Worm (Caenorhabditis elegans) whole organism, L4/young adult: ENCODE measurements around the gene sec-61.G.
A peak's percentile ranks its signal among the peaks of the same experiment; 100 is the strongest.

ENCODE experiments used
- W03F9.2 ChIP-seq: fragments of 150-350 bp; optimal IDR thresholded peaks from 2 replicates; lab custom pipeline; 2014; ENCODE audit warnings: missing biosample characterization, missing genetic modification characterization
- dao-5 ChIP-seq: sonication (generic microtip); optimal IDR thresholded peaks from 2 replicates; lab custom pipeline; 2016; ENCODE audit warnings: missing genotype, missing genetic modification characterization, moderate library complexity, missing compliant biosample characterization
- him-1 ChIP-seq: sonication (generic microtip); optimal IDR thresholded peaks from 2 replicates; lab custom pipeline; 2016; ENCODE audit warnings: missing genotype, missing genetic modification reagents, missing genetic modification characterization, missing compliant biosample characterization

Gene sec-61.G

ce11 chrV:10874938-10875599 is 21.9 kb downstream of the sec-61.G start:
- TF ChIP-seq dao-5 (tag; lab: Kevin White, UChicago) (no peak), W03F9.2 (tag; lab: Kevin White, UChicago) (no peak), him-1 (no peak)

- TF ChIP-seq dao-5 (tag; lab: Kevin White, UChicago) (no peak), W03F9.2 (tag; lab: Kevin White, UChicago) (no peak), him-1 (no peak)
Measured at ce11 chrV:10873190-10873589, 23.8 kb downstream of the sec-61.G start.

- TF ChIP-seq dao-5 (tag; lab: Kevin White, UChicago) = no peak
- TF ChIP-seq W03F9.2 (tag; lab: Kevin White, UChicago) = peak; percentile 25
- TF ChIP-seq him-1 = peak; percentile 88
Measured at ce11 chrV:10871457-10871861, 25.5 kb downstream of the sec-61.G start.

ce11 chrV:10870050-10870449 is 26.9 kb downstream of the sec-61.G start:
- TF ChIP-seq dao-5 (tag; lab: Kevin White, UChicago) (no peak), him-1 (no peak), W03F9.2 (tag; lab: Kevin White, UChicago) (no peak)

ce11 chrV:10867586-10867985 is 29.4 kb downstream of the sec-61.G start:
- TF ChIP-seq W03F9.2 (tag; lab: Kevin White, UChicago) (no peak), dao-5 (tag; lab: Kevin White, UChicago) (no peak), him-1 (no peak)

- TF ChIP-seq W03F9.2 (tag; lab: Kevin White, UChicago) = no peak
- no peak for TF ChIP-seq him-1
- no peak for TF ChIP-seq dao-5 (tag; lab: Kevin White, UChicago)
Measured at ce11 chrV:10865599-10865998, 31.3 kb downstream of the sec-61.G start, which contains the start of gene saeg-1. Gene saeg-1, minus strand, starts transcription at chrV:10865699.

ce11 chrV:10862457-10863097 is 34.4 kb downstream of the sec-61.G start:
- TF ChIP-seq dao-5 (tag; lab: Kevin White, UChicago) (no peak), W03F9.2 (tag; lab: Kevin White, UChicago) (no peak), him-1 (no peak)

- TF ChIP-seq W03F9.2 (tag; lab: Kevin White, UChicago) = no peak
- no peak for TF ChIP-seq him-1
- no peak for TF ChIP-seq dao-5 (tag; lab: Kevin White, UChicago)
Measured at ce11 chrV:10861611-10862262, 35.2 kb downstream of the sec-61.G start.

- TF ChIP-seq dao-5 (tag; lab: Kevin White, UChicago) = no peak
- TF ChIP-seq him-1 = no peak
- no peak for TF ChIP-seq W03F9.2 (tag; lab: Kevin White, UChicago)
Measured at ce11 chrV:10860526-10861037, 36.4 kb downstream of the sec-61.G start.

- TF ChIP-seq dao-5 (tag; lab: Kevin White, UChicago) = no peak
- no peak for TF ChIP-seq W03F9.2 (tag; lab: Kevin White, UChicago)
- TF ChIP-seq him-1 = no peak
Measured at ce11 chrV:10859775-10860174, 37.2 kb downstream of the sec-61.G start.

- TF ChIP-seq dao-5 (tag; lab: Kevin White, UChicago) (no peak), him-1 (no peak), W03F9.2 (tag; lab: Kevin White, UChicago) (no peak)
Measured at ce11 chrV:10859048-10859637, 37.8 kb downstream of the sec-61.G start.

ce11 chrV:10858340-10858739 is 38.6 kb downstream of the sec-61.G start:
- TF ChIP-seq dao-5 (tag; lab: Kevin White, UChicago) (no peak), him-1 (peak; percentile 62), W03F9.2 (tag; lab: Kevin White, UChicago) (peak; percentile 5)

- no peak for TF ChIP-seq him-1
- no peak for TF ChIP-seq W03F9.2 (tag; lab: Kevin White, UChicago)
- no peak for TF ChIP-seq dao-5 (tag; lab: Kevin White, UChicago)
Measured at ce11 chrV:10856901-10857637, 39.9 kb downstream of the sec-61.G start.
